Worm (Caenorhabditis elegans) whole organism, young adult: ENCODE data around the gene CD4.8.

Experiments used
- B0035.1 ChIP-seq: sonication (generic microtip); optimal IDR thresholded peaks from 2 replicates; lab custom pipeline; 2016; ENCODE audit warnings: missing genetic modification characterization, mild to moderate bottlenecking, missing compliant biosample characterization, missing genotype, missing genetic modification reagents
- B0261.1 ChIP-seq: sonication (generic microtip); optimal IDR thresholded peaks from 2 replicates; lab custom pipeline; 2016; ENCODE audit warnings: mild to moderate bottlenecking, missing genetic modification characterization, moderate library complexity, missing compliant biosample characterization
- B0336.3 ChIP-seq: fragments of 200-800 bp; sonication (Bioruptor generic); IDR thresholded peaks from 2 replicates; pipeline ENCODE4 v1.3.6; 2022; ENCODE audit warnings: missing genetic modification characterization, missing compliant biosample characterization
- D2030.7 ChIP-seq: fragments of 200-800 bp; sonication (Bioruptor generic); IDR thresholded peaks from 2 replicates; pipeline ENCODE4 v1.3.6; 2022; ENCODE audit warnings: missing genetic modification reagents, missing genetic modification characterization, missing compliant biosample characterization
- F52B5.7 ChIP-seq: sonication (generic microtip); optimal IDR thresholded peaks from 2 replicates; lab custom pipeline; 2016; ENCODE audit warnings: mild to moderate bottlenecking, missing genetic modification characterization, missing compliant biosample characterization
- F55B11.4 ChIP-seq: sonication (generic microtip); optimal IDR thresholded peaks from 2 replicates; lab custom pipeline; 2016; ENCODE audit warnings: missing compliant biosample characterization, missing genetic modification characterization, borderline replicate concordance; ENCODE audit not compliant: insufficient read depth
- K12H6.12 ChIP-seq: fragments of 200-800 bp; sonication (Bioruptor generic); optimal IDR thresholded peaks from 2 replicates; lab custom pipeline; 2018; ENCODE audit warnings: mild to moderate bottlenecking, missing genetic modification characterization, missing compliant biosample characterization
- T26A5.8 ChIP-seq: sonication (generic microtip); optimal IDR thresholded peaks from 2 replicates; lab custom pipeline; 2016; ENCODE audit warnings: missing genetic modification characterization, missing compliant biosample characterization
- Y53G8AR.9 ChIP-seq: fragments of 200-800 bp; sonication (Bioruptor generic); conservative IDR thresholded peaks from 2 replicates; pipeline ENCODE4 v1.3.6; 2022; ENCODE audit warnings: missing genetic modification reagents, missing genetic modification characterization, missing compliant biosample characterization
- Y95B8A.8 ChIP-seq: fragments of 200-800 bp; sonication (Bioruptor generic); IDR thresholded peaks from 2 replicates; pipeline ENCODE4 v1.3.6; 2022; ENCODE audit warnings: missing genetic modification reagents, missing genetic modification characterization, missing compliant biosample characterization
- ZK185.1 ChIP-seq: sonication (generic microtip); optimal IDR thresholded peaks from 2 replicates; lab custom pipeline; 2016; ENCODE audit warnings: mild to moderate bottlenecking, missing genetic modification characterization, missing compliant biosample characterization; ENCODE audit not compliant: poor library complexity, severe bottlenecking
- akir-1 ChIP-seq: fragments of 200-800 bp; sonication (Bioruptor generic); optimal IDR thresholded peaks from 2 replicates; lab custom pipeline; 2018; ENCODE audit warnings: mild to moderate bottlenecking, missing genetic modification characterization, moderate library complexity, missing compliant biosample characterization
- ama-1 ChIP-seq, 3 experiments: fragments of 150-350 bp in 1 of 3; sonication (generic microtip) in 2 of 3; optimal IDR thresholded peaks; 2 replicates each; lab custom pipeline; 2014 to 2018; ENCODE audit warnings: missing biosample characterization in 2 of 3, missing genetic modification characterization in 2 of 3, missing genetic modification reagents in 2 of 3
- aptf-2 ChIP-seq: fragments of 200-800 bp; sonication (Bioruptor generic); conservative IDR thresholded peaks from 2 replicates; pipeline ENCODE4 v1.3.6; 2022; ENCODE audit warnings: missing genetic modification reagents, missing genetic modification characterization, missing compliant biosample characterization
- athp-1 ChIP-seq: sonication (generic microtip); optimal IDR thresholded peaks from 2 replicates; lab custom pipeline; 2017; ENCODE audit warnings: mild to moderate bottlenecking, missing genetic modification characterization, missing compliant biosample characterization
- attf-3 ChIP-seq: fragments of 200-800 bp; sonication (Bioruptor generic); conservative IDR thresholded peaks from 2 replicates; pipeline ENCODE4 v1.3.6; 2022; ENCODE audit warnings: missing genetic modification reagents, missing genetic modification characterization, missing compliant biosample characterization
- bed-1 ChIP-seq: fragments of 200-800 bp; sonication (Bioruptor generic); IDR thresholded peaks from 2 replicates; pipeline ENCODE4 v1.3.6; 2022; ENCODE audit warnings: missing genetic modification reagents, missing genetic modification characterization, missing compliant biosample characterization
- ccch-3 ChIP-seq: fragments of 200-800 bp; sonication (Bioruptor generic); optimal IDR thresholded peaks from 2 replicates; lab custom pipeline; 2018; ENCODE audit warnings: mild to moderate bottlenecking, missing genetic modification characterization, missing compliant biosample characterization
- cebp-1 ChIP-seq, 2 experiments: fragments of 200-800 bp in 1 of 2; sonication (Bioruptor generic) in 1 of 2; sonication (generic microtip) in 1 of 2; IDR thresholded peaks in 1 of 2; optimal IDR thresholded peaks in 1 of 2; 2 replicates each; pipeline versions ENCODE4 v1.3.6 to Lab custom; 2017 to 2022; ENCODE audit warnings: missing compliant biosample characterization in 2 of 2, missing genetic modification characterization in 2 of 2, mild to moderate bottlenecking in 1 of 2, missing genetic modification reagents in 1 of 2, moderate library complexity in 1 of 2
- ceh-100 ChIP-seq: fragments of 200-800 bp; sonication (Bioruptor generic); IDR thresholded peaks from 2 replicates; pipeline ENCODE4 v1.3.6; 2022; ENCODE audit warnings: missing genetic modification reagents, missing genetic modification characterization, missing compliant biosample characterization
- ceh-58 ChIP-seq: fragments of 200-800 bp; sonication (Bioruptor generic); IDR thresholded peaks from 2 replicates; pipeline ENCODE4 v1.3.6; 2022; ENCODE audit warnings: missing genetic modification characterization, missing compliant biosample characterization
- ceh-79 ChIP-seq: sonication (generic microtip); optimal IDR thresholded peaks from 2 replicates; lab custom pipeline; 2017; ENCODE audit warnings: mild to moderate bottlenecking, missing genetic modification characterization, missing compliant biosample characterization
- ceh-91 ChIP-seq: fragments of 200-800 bp; sonication (Bioruptor generic); IDR thresholded peaks from 2 replicates; pipeline ENCODE4 v1.3.6; 2022; ENCODE audit warnings: missing genetic modification reagents, missing genetic modification characterization, missing compliant biosample characterization
- die-1 ChIP-seq: sonication (generic microtip); optimal IDR thresholded peaks from 2 replicates; lab custom pipeline; 2016; ENCODE audit warnings: missing genotype, mild to moderate bottlenecking, missing genetic modification characterization, missing compliant biosample characterization
- egl-18 ChIP-seq: fragments of 200-800 bp; sonication (Bioruptor generic); IDR thresholded peaks from 2 replicates; pipeline ENCODE4 v1.3.6; 2022; ENCODE audit warnings: missing genetic modification reagents, missing genetic modification characterization, missing compliant biosample characterization
- egl-44 ChIP-seq: fragments of 200-800 bp; sonication (Bioruptor generic); IDR thresholded peaks from 2 replicates; pipeline ENCODE4 v1.3.6; 2022; ENCODE audit warnings: missing genetic modification reagents, missing genetic modification characterization, missing compliant biosample characterization
- gei-17 ChIP-seq: fragments of 200-800 bp; sonication (Bioruptor generic); optimal IDR thresholded peaks from 2 replicates; lab custom pipeline; 2018; ENCODE audit warnings: mild to moderate bottlenecking, missing genetic modification characterization, missing compliant biosample characterization
- hlh-12 ChIP-seq: sonication (generic microtip); optimal IDR thresholded peaks from 2 replicates; lab custom pipeline; 2016; ENCODE audit warnings: missing genetic modification characterization, missing compliant biosample characterization
- hlh-26 ChIP-seq: fragments of 200-800 bp; sonication (Bioruptor generic); conservative IDR thresholded peaks from 2 replicates; pipeline ENCODE4 v1.3.6; 2022; ENCODE audit warnings: missing genetic modification reagents, missing genetic modification characterization, missing compliant biosample characterization
- hmg-20 ChIP-seq: fragments of 200-800 bp; sonication (Bioruptor generic); IDR thresholded peaks from 2 replicates; pipeline ENCODE4 v1.3.6; 2022; ENCODE audit warnings: missing genetic modification reagents, missing genetic modification characterization, missing compliant biosample characterization
- hrde-1 ChIP-seq: sonication (generic microtip); optimal IDR thresholded peaks from 2 replicates; lab custom pipeline; 2016; ENCODE audit warnings: missing genetic modification characterization, mild to moderate bottlenecking, missing compliant biosample characterization, moderate library complexity, missing genotype, missing genetic modification reagents, borderline replicate concordance
- lag-1 ChIP-seq: fragments of 200-800 bp; sonication (Bioruptor generic); IDR thresholded peaks from 2 replicates; pipeline ENCODE4 v1.3.6; 2022; ENCODE audit warnings: missing genetic modification reagents, missing genetic modification characterization, missing compliant biosample characterization
- lin-40 ChIP-seq: sonication (generic microtip); optimal IDR thresholded peaks from 2 replicates; lab custom pipeline; 2016; ENCODE audit warnings: missing genetic modification characterization, mild to moderate bottlenecking, missing compliant biosample characterization, missing genotype, missing genetic modification reagents
- lsl-1 ChIP-seq: fragments of 200-800 bp; sonication (Bioruptor generic); optimal IDR thresholded peaks from 2 replicates; lab custom pipeline; 2018; ENCODE audit warnings: mild to moderate bottlenecking, missing genetic modification characterization, moderate library complexity, missing compliant biosample characterization
- mcd-1 ChIP-seq: fragments of 200-800 bp; sonication (Bioruptor generic); IDR thresholded peaks from 2 replicates; pipeline ENCODE4 v1.3.6; 2022; ENCODE audit warnings: missing genetic modification reagents, missing genetic modification characterization, missing compliant biosample characterization
- nhr-120 ChIP-seq: fragments of 200-800 bp; sonication (Bioruptor generic); IDR thresholded peaks from 2 replicates; pipeline ENCODE4 v1.3.6; 2022; ENCODE audit warnings: missing genetic modification characterization, missing compliant biosample characterization
- nhr-179 ChIP-seq: sonication (generic microtip); optimal IDR thresholded peaks from 2 replicates; lab custom pipeline; 2016; ENCODE audit warnings: mild to moderate bottlenecking, missing genetic modification characterization, missing compliant biosample characterization
- nhr-90 ChIP-seq: sonication (generic microtip); optimal IDR thresholded peaks from 2 replicates; lab custom pipeline; 2016; ENCODE audit warnings: missing genotype, mild to moderate bottlenecking, missing genetic modification characterization, missing compliant biosample characterization
- pbrm-1 ChIP-seq: fragments of 200-800 bp; sonication (Bioruptor generic); IDR thresholded peaks from 2 replicates; pipeline ENCODE4 v1.3.6; 2022; ENCODE audit warnings: missing genetic modification reagents, missing genetic modification characterization, missing compliant biosample characterization
- pha-4 ChIP-seq: fragments of 150-350 bp; sonication (generic microtip); optimal IDR thresholded peaks from 2 replicates; lab custom pipeline; 2014; ENCODE audit warnings: missing biosample characterization, missing genetic modification reagents, missing genetic modification characterization
- rec-8 ChIP-seq, 2 experiments: sonication (generic microtip); optimal IDR thresholded peaks; 2 replicates each; lab custom pipeline; 2016; ENCODE audit warnings: mild to moderate bottlenecking in 2 of 2, missing genetic modification characterization in 2 of 2, missing genetic modification reagents in 2 of 2, missing genotype in 2 of 2, missing biosample characterization in 1 of 2, missing compliant biosample characterization in 1 of 2, moderate library complexity in 1 of 2
- rpc-1 ChIP-seq, 2 experiments: fragments of 150-350 bp in 1 of 2; sonication (generic microtip) in 1 of 2; optimal IDR thresholded peaks; 2 replicates each; lab custom pipeline; 2014 to 2018; ENCODE audit warnings: missing biosample characterization in 1 of 2, missing genetic modification characterization in 1 of 2, missing genetic modification reagents in 1 of 2, missing genotype in 1 of 2
- sdz-38 ChIP-seq: sonication (generic microtip); optimal IDR thresholded peaks from 2 replicates; lab custom pipeline; 2016; ENCODE audit warnings: missing genotype, missing genetic modification characterization, missing compliant biosample characterization
- snpc-4 ChIP-seq, 5 experiments: fragments of 150-350 bp in 1 of 5; sonication (generic microtip) in 4 of 5; optimal IDR thresholded peaks; 2 replicates each; lab custom pipeline; 2014 to 2018; ENCODE audit warnings: missing genetic modification characterization in 5 of 5, missing biosample characterization in 3 of 5, antibody characterized with exemption in 2 of 5, mild to moderate bottlenecking in 2 of 5, missing compliant biosample characterization in 2 of 5, missing genotype in 2 of 5, moderate library complexity in 2 of 5, missing genetic modification reagents in 1 of 5
- tbx-9 ChIP-seq: sonication (generic microtip); optimal IDR thresholded peaks from 2 replicates; lab custom pipeline; 2016; ENCODE audit warnings: borderline replicate concordance, missing genetic modification characterization, inconsistent platforms, missing compliant biosample characterization
- unc-62 ChIP-seq: fragments of 150-350 bp; optimal IDR thresholded peaks from 2 replicates; lab custom pipeline; 2014; ENCODE audit warnings: missing biosample characterization, missing genetic modification reagents, missing genetic modification characterization
- ztf-3 ChIP-seq: fragments of 200-800 bp; sonication (Bioruptor generic); optimal IDR thresholded peaks from 2 replicates; lab custom pipeline; 2018; ENCODE audit warnings: mild to moderate bottlenecking, missing genetic modification characterization, missing compliant biosample characterization

The CD4.8 gene

ce11 chrV:5576008-5576407 is 25.2 kb downstream of the CD4.8 start:
- no peak for TF ChIP-seq bed-1 (GFP tag; lab: Robert Waterston, UW)
- peak; percentile 53 for TF ChIP-seq lin-40 (tag; lab: Kevin White, UChicago)
- peak; percentile 32 for TF ChIP-seq nhr-90
- TF ChIP-seq akir-1, result no peak
- no peak for TF ChIP-seq egl-44 (GFP tag; lab: Robert Waterston, UW)
- no peak for TF ChIP-seq rec-8 (tag; optimal IDR thresholded peaks at IDR 0.05; lab: Kevin White, UChicago)
- TF ChIP-seq rpc-1 (optimal IDR thresholded peaks at IDR 0.05; lab: Kevin White, UChicago), result peak; percentile 61
- peak; percentile 42 for TF ChIP-seq rpc-1 (tag; optimal IDR thresholded peaks at IDR 0.05; lab: Kevin White, UChicago)
- TF ChIP-seq F52B5.7 (tag; lab: Kevin White, UChicago), result no peak
- peak; percentile 51 for TF ChIP-seq unc-62 (GFP tag; lab: Kevin White, UChicago)
- no peak for TF ChIP-seq die-1
- TF ChIP-seq D2030.7, result no peak
- peak; percentile 50 for TF ChIP-seq ZK185.1
- no peak for TF ChIP-seq ama-1 (optimal IDR thresholded peaks at IDR 0.05; lab: Kevin White, UChicago)
- TF ChIP-seq ama-1 (GFP tag; optimal IDR thresholded peaks at IDR 0.05; lab: Kevin White, UChicago), result no peak
- peak; percentile 14 for TF ChIP-seq gei-17 (GFP tag; lab: Kevin White, UChicago)
- no peak for TF ChIP-seq ccch-3 (GFP tag; lab: Kevin White, UChicago)
- TF ChIP-seq hrde-1 (tag; lab: Kevin White, UChicago), result no peak
- no peak for TF ChIP-seq tbx-9
- TF ChIP-seq ceh-100 (GFP tag; lab: Robert Waterston, UW), result no peak
- no peak for TF ChIP-seq T26A5.8 (tag; lab: Kevin White, UChicago)
- peak; percentile 78 for TF ChIP-seq snpc-4 (GFP tag; optimal IDR thresholded peaks at IDR 0.05; lab: Kevin White, UChicago)
- TF ChIP-seq snpc-4 (tag; optimal IDR thresholded peaks at IDR 0.05; lab: Kevin White, UChicago), result peak; percentile 92 to 99 (median 98)
- no peak for TF ChIP-seq B0035.1
- no peak for TF ChIP-seq hmg-20 (GFP tag; lab: Robert Waterston, UW)
- TF ChIP-seq ceh-58 (GFP tag; lab: Robert Waterston, UW), result no peak
- TF ChIP-seq Y95B8A.8 (GFP tag; lab: Robert Waterston, UW), result no peak
- TF ChIP-seq pha-4 (tag; lab: Kevin White, UChicago), result peak; percentile 83
- no peak for TF ChIP-seq mcd-1 (GFP tag; lab: Robert Waterston, UW)
- no peak for TF ChIP-seq Y53G8AR.9 (GFP tag; lab: Robert Waterston, UW)
- TF ChIP-seq athp-1, result no peak
- no peak for TF ChIP-seq lag-1
- TF ChIP-seq B0336.3 (GFP tag; lab: Robert Waterston, UW), result no peak
- TF ChIP-seq ztf-3, result no peak
- no peak for TF ChIP-seq lsl-1 (GFP tag; lab: Kevin White, UChicago)
- no peak for TF ChIP-seq nhr-120 (GFP tag; lab: Robert Waterston, UW)
- TF ChIP-seq ceh-91 (GFP tag; lab: Robert Waterston, UW), result no peak
- TF ChIP-seq sdz-38, result no peak
- TF ChIP-seq egl-18 (GFP tag; lab: Robert Waterston, UW), result no peak
- peak; percentile 54 for TF ChIP-seq B0261.1 (tag; lab: Kevin White, UChicago)
- no peak for TF ChIP-seq attf-3 (GFP tag; lab: Robert Waterston, UW)
- no peak for TF ChIP-seq ceh-79 (tag; lab: Kevin White, UChicago)
- no peak for TF ChIP-seq F55B11.4 (tag; lab: Kevin White, UChicago)
- peak; percentile 83 for TF ChIP-seq cebp-1 (GFP tag; IDR thresholded peaks at IDR 0.05; lab: Robert Waterston, UW)
- TF ChIP-seq cebp-1 (tag; optimal IDR thresholded peaks at IDR 0.05; lab: Kevin White, UChicago), result peak; percentile 95
- no peak for TF ChIP-seq hlh-12 (tag; lab: Kevin White, UChicago)
- TF ChIP-seq hlh-26 (GFP tag; lab: Robert Waterston, UW), result no peak
- no peak for TF ChIP-seq pbrm-1
- TF ChIP-seq K12H6.12 (tag; lab: Kevin White, UChicago), result no peak
- no peak for TF ChIP-seq aptf-2
- TF ChIP-seq nhr-179 (tag; lab: Kevin White, UChicago), result no peak
